Worm (Caenorhabditis elegans) whole organism, L1 larva: ENCODE results near the gene sphr-1.

Experiments used
- C04F5.9 ChIP-seq: sonication (generic microtip); optimal IDR thresholded peaks from 2 replicates; lab custom pipeline; 2016; ENCODE audit warnings: missing genetic modification characterization, missing compliant biosample characterization
- C16A3.4 ChIP-seq: fragments of 150-350 bp; optimal IDR thresholded peaks from 2 replicates; lab custom pipeline; 2014; ENCODE audit warnings: missing biosample characterization, missing genetic modification characterization
- C34B4.2 ChIP-seq: sonication (generic microtip); optimal IDR thresholded peaks from 2 replicates; lab custom pipeline; 2017; ENCODE audit warnings: mild to moderate bottlenecking, missing genetic modification characterization, missing compliant biosample characterization
- F16B12.6 ChIP-seq: fragments of 150-350 bp; optimal IDR thresholded peaks from 2 replicates; lab custom pipeline; 2014; ENCODE audit warnings: missing biosample characterization, missing genetic modification characterization
- Y116A8C.19 ChIP-seq: sonication (generic microtip); optimal IDR thresholded peaks from 2 replicates; lab custom pipeline; 2016; ENCODE audit warnings: missing compliant biosample characterization, missing genetic modification characterization, borderline replicate concordance
- aha-1 ChIP-seq: fragments of 150-350 bp; optimal IDR thresholded peaks from 2 replicates; lab custom pipeline; 2014; ENCODE audit warnings: missing biosample characterization, missing genetic modification characterization
- aly-2 ChIP-seq: fragments of 150-350 bp; optimal IDR thresholded peaks from 2 replicates; lab custom pipeline; 2014; ENCODE audit warnings: missing biosample characterization, missing genetic modification characterization
- ceh-63 ChIP-seq: fragments of 200-800 bp; sonication (Bioruptor generic); optimal IDR thresholded peaks from 2 replicates; lab custom pipeline; 2018; ENCODE audit warnings: mild to moderate bottlenecking, missing genetic modification characterization, missing compliant biosample characterization
- ceh-8 ChIP-seq: fragments of 200-800 bp; sonication (Bioruptor generic); optimal IDR thresholded peaks from 2 replicates; lab custom pipeline; 2018; ENCODE audit warnings: mild to moderate bottlenecking, missing genetic modification characterization, moderate library complexity, missing compliant biosample characterization
- ceh-88 ChIP-seq: fragments of 200-800 bp; sonication (Bioruptor generic); IDR thresholded peaks from 2 replicates; pipeline ENCODE4 v1.3.6; 2022; ENCODE audit warnings: missing genetic modification characterization, missing compliant biosample characterization
- ceh-90 ChIP-seq: sonication (generic microtip); optimal IDR thresholded peaks from 2 replicates; lab custom pipeline; 2016; ENCODE audit warnings: missing genetic modification characterization, missing compliant biosample characterization
- ces-1 ChIP-seq: fragments of 150-350 bp; optimal IDR thresholded peaks from 2 replicates; lab custom pipeline; 2014; ENCODE audit warnings: missing biosample characterization, missing genetic modification reagents, missing genetic modification characterization
- dpl-1 ChIP-seq, 3 experiments: fragments of 150-350 bp in 2 of 3; sonication (generic microtip) in 1 of 3; optimal IDR thresholded peaks; 2 replicates each; lab custom pipeline; 2014 to 2017; ENCODE audit warnings: missing biosample characterization in 3 of 3, missing genetic modification characterization in 3 of 3, missing genetic modification reagents in 3 of 3
- dsc-1 ChIP-seq: sonication (generic microtip); optimal IDR thresholded peaks from 2 replicates; lab custom pipeline; 2016; ENCODE audit warnings: mild to moderate bottlenecking, missing genetic modification characterization, missing compliant biosample characterization
- efl-1 ChIP-seq, 4 experiments: fragments of 150-350 bp; optimal IDR thresholded peaks in 3 of 4; peaks in 1 of 4; 1 replicate in 1 of 4; 2 replicates in 3 of 4; lab custom pipeline; 2014; ENCODE audit warnings: missing biosample characterization in 2 of 4, missing genetic modification characterization in 2 of 4, missing genetic modification reagents in 2 of 4
- egl-13 ChIP-seq: sonication (generic microtip); optimal IDR thresholded peaks from 2 replicates; lab custom pipeline; 2016; ENCODE audit warnings: missing genotype, missing genetic modification reagents, missing genetic modification characterization, missing compliant biosample characterization
- egl-27 ChIP-seq, 2 experiments: fragments of 150-350 bp in 1 of 2; sonication (generic microtip); optimal IDR thresholded peaks; 3 replicates each; lab custom pipeline; 2017 to 2018; ENCODE audit warnings: missing biosample characterization in 2 of 2, missing genetic modification characterization in 2 of 2, missing genetic modification reagents in 2 of 2
- elt-3 ChIP-seq, 6 experiments: fragments of 150-350 bp in 1 of 6; sonication (generic microtip); optimal IDR thresholded peaks; 2 replicates each; lab custom pipeline; 2017 to 2018; ENCODE audit warnings: missing biosample characterization in 6 of 6, missing genetic modification characterization in 6 of 6, inconsistent platforms in 1 of 6
- fkh-10 ChIP-seq: sonication (generic microtip); optimal IDR thresholded peaks from 2 replicates; lab custom pipeline; 2017; ENCODE audit warnings: missing biosample characterization, missing genetic modification reagents, missing genetic modification characterization
- fkh-8 ChIP-seq: sonication (generic microtip); optimal IDR thresholded peaks from 2 replicates; lab custom pipeline; 2016; ENCODE audit warnings: mild to moderate bottlenecking, missing genetic modification characterization, missing compliant biosample characterization
- hlh-17 ChIP-seq: fragments of 200-800 bp; sonication (Bioruptor generic); optimal IDR thresholded peaks from 2 replicates; lab custom pipeline; 2018; ENCODE audit warnings: missing genetic modification characterization, mild to moderate bottlenecking, missing compliant biosample characterization, moderate library complexity, borderline replicate concordance
- hlh-4 ChIP-seq: sonication (generic microtip); optimal IDR thresholded peaks from 2 replicates; lab custom pipeline; 2016; ENCODE audit warnings: mild to moderate bottlenecking, missing genetic modification characterization, missing compliant biosample characterization
- hpl-2 ChIP-seq: fragments of 150-350 bp; optimal IDR thresholded peaks from 2 replicates; lab custom pipeline; 2014; ENCODE audit warnings: missing biosample characterization, missing genetic modification reagents, missing genetic modification characterization
- irx-1 ChIP-seq: sonication (generic microtip); optimal IDR thresholded peaks from 2 replicates; lab custom pipeline; 2016; ENCODE audit warnings: missing genetic modification characterization, missing compliant biosample characterization
- isw-1 ChIP-seq: fragments of 200-800 bp; sonication (Bioruptor generic); IDR thresholded peaks from 2 replicates; pipeline ENCODE4 v1.3.6; 2022; ENCODE audit warnings: missing genetic modification characterization, missing compliant biosample characterization
- jun-1 ChIP-seq: fragments of 150-350 bp; optimal IDR thresholded peaks from 2 replicates; lab custom pipeline; 2014; ENCODE audit warnings: missing biosample characterization, missing genetic modification reagents, missing genetic modification characterization
- lin-14 ChIP-seq: fragments of 200-800 bp; sonication (Bioruptor generic); optimal IDR thresholded peaks from 2 replicates; lab custom pipeline; 2018; ENCODE audit warnings: mild to moderate bottlenecking, missing genetic modification characterization, moderate library complexity, missing compliant biosample characterization
- lin-39 ChIP-seq: fragments of 150-350 bp; optimal IDR thresholded peaks from 2 replicates; lab custom pipeline; 2014; ENCODE audit warnings: missing biosample characterization, missing genetic modification reagents, missing genetic modification characterization
- lir-3 ChIP-seq: sonication (generic microtip); optimal IDR thresholded peaks from 2 replicates; lab custom pipeline; 2016; ENCODE audit warnings: mild to moderate bottlenecking, missing genetic modification characterization, moderate library complexity, missing compliant biosample characterization; ENCODE audit not compliant: poor library complexity
- lsy-2 ChIP-seq, 2 experiments: fragments of 150-350 bp; optimal IDR thresholded peaks; 2 replicates each; lab custom pipeline; 2014; ENCODE audit warnings: missing biosample characterization in 2 of 2, missing genetic modification characterization in 2 of 2
- mab-9 ChIP-seq: fragments of 200-800 bp; sonication (Bioruptor generic); IDR thresholded peaks from 2 replicates; pipeline ENCODE4 v1.3.6; 2022; ENCODE audit warnings: missing genetic modification reagents, missing genetic modification characterization, missing compliant biosample characterization
- mdl-1 ChIP-seq, 2 experiments: fragments of 150-350 bp; optimal IDR thresholded peaks; 2 replicates each; lab custom pipeline; 2014 to 2017; ENCODE audit warnings: missing biosample characterization in 2 of 2, missing genetic modification characterization in 2 of 2, inconsistent platforms in 1 of 2
- nhr-11 ChIP-seq: fragments of 150-350 bp; optimal IDR thresholded peaks from 2 replicates; lab custom pipeline; 2014; ENCODE audit warnings: missing biosample characterization, missing genetic modification characterization
- nhr-12 ChIP-seq: sonication (generic microtip); optimal IDR thresholded peaks from 2 replicates; lab custom pipeline; 2017; ENCODE audit warnings: missing biosample characterization, missing genetic modification characterization
- nhr-19 ChIP-seq: fragments of 200-800 bp; sonication (Bioruptor generic); conservative IDR thresholded peaks from 2 replicates; pipeline ENCODE4 v1.3.6; 2022; ENCODE audit warnings: missing genetic modification characterization, missing compliant biosample characterization
- nhr-28 ChIP-seq: fragments of 150-350 bp; optimal IDR thresholded peaks from 2 replicates; lab custom pipeline; 2014; ENCODE audit warnings: missing biosample characterization, missing genetic modification characterization
- nhr-47 ChIP-seq: sonication (generic microtip); optimal IDR thresholded peaks from 2 replicates; lab custom pipeline; 2016; ENCODE audit warnings: mild to moderate bottlenecking, missing genetic modification characterization, moderate library complexity, missing compliant biosample characterization
- nhr-76 ChIP-seq: sonication (generic microtip); optimal IDR thresholded peaks from 2 replicates; lab custom pipeline; 2017; ENCODE audit warnings: missing biosample characterization, missing genetic modification characterization
- nhr-84 ChIP-seq: sonication (generic microtip); optimal IDR thresholded peaks from 2 replicates; lab custom pipeline; 2017; ENCODE audit warnings: missing biosample characterization, missing genetic modification characterization
- nhr-85 ChIP-seq: sonication (generic microtip); peaks from one replicate; lab custom pipeline; 2016; ENCODE audit warnings: missing genetic modification characterization, inconsistent platforms, missing compliant biosample characterization
- nhr-90 ChIP-seq: sonication (generic microtip); optimal IDR thresholded peaks from 2 replicates; lab custom pipeline; 2016; ENCODE audit warnings: mild to moderate bottlenecking, missing genetic modification characterization, missing compliant biosample characterization; ENCODE audit not compliant: poor library complexity
- pag-3 ChIP-seq: sonication (generic microtip); optimal IDR thresholded peaks from 2 replicates; lab custom pipeline; 2017; ENCODE audit warnings: missing genetic modification characterization, mild to moderate bottlenecking, missing compliant biosample characterization, antibody characterized with exemption, borderline replicate concordance; ENCODE audit not compliant: insufficient read depth
- snu-23 ChIP-seq: sonication (generic microtip); optimal IDR thresholded peaks from 2 replicates; lab custom pipeline; 2016; ENCODE audit warnings: missing genetic modification characterization, missing compliant biosample characterization
- sox-4 ChIP-seq: sonication (generic microtip); optimal IDR thresholded peaks from 2 replicates; lab custom pipeline; 2016; ENCODE audit warnings: missing genetic modification characterization, missing compliant biosample characterization
- sptf-1 ChIP-seq: fragments of 150-350 bp; optimal IDR thresholded peaks from 2 replicates; lab custom pipeline; 2014; ENCODE audit warnings: missing biosample characterization, missing genetic modification characterization
- tbx-2 ChIP-seq: sonication (generic microtip); optimal IDR thresholded peaks from 2 replicates; lab custom pipeline; 2016; ENCODE audit warnings: missing genetic modification characterization, missing compliant biosample characterization
- unc-130 ChIP-seq: fragments of 150-350 bp; optimal IDR thresholded peaks from 2 replicates; lab custom pipeline; 2017; ENCODE audit warnings: missing biosample characterization, missing genetic modification characterization, inconsistent platforms
- unc-30 ChIP-seq: sonication (generic microtip); optimal IDR thresholded peaks from 2 replicates; lab custom pipeline; 2017; ENCODE audit warnings: missing biosample characterization, missing genetic modification characterization
- unc-62 ChIP-seq: fragments of 150-350 bp; optimal IDR thresholded peaks from 2 replicates; lab custom pipeline; 2014; ENCODE audit warnings: missing biosample characterization, missing genetic modification reagents, missing genetic modification characterization
- unc-86 ChIP-seq: sonication (generic microtip); optimal IDR thresholded peaks from 2 replicates; lab custom pipeline; 2016; ENCODE audit warnings: missing genetic modification characterization, missing compliant biosample characterization
- zip-4 ChIP-seq: fragments of 200-800 bp; sonication (Bioruptor generic); optimal IDR thresholded peaks from 2 replicates; lab custom pipeline; 2018; ENCODE audit warnings: mild to moderate bottlenecking, missing genetic modification characterization, moderate library complexity, missing compliant biosample characterization
- ztf-4 ChIP-seq: fragments of 150-350 bp; optimal IDR thresholded peaks from 2 replicates; lab custom pipeline; 2014; ENCODE audit warnings: missing biosample characterization, missing genetic modification characterization

The sphr-1 gene

DNA sequence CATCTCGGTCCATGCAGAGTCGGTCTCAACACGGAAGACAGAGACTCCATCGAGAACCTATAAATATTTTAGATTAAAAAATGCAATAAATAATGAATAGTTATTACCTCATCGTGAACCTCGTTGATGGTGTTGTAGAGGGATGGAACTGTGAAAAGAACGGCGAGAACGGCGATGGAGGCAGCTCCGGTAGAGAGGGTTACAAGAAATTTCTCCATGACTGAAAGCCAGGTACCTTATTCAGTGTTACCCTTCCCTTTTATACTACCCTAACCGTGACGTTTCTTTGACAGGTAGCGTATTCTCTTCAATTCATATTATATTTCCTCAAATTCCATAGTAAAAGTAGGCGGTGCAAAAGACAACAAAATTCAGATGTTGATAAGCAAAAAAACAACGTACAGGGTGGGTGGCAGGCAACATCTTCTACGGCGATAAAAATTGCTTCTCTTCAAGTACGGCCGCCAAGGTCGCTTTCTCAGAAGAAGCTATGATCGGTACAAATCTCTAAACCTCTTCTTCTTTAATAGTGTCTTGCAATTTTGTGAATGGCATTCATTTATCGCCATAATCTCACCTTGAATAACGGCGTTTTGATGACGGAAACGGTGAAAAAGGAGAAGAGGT, 26.2 kb upstream of the sphr-1 start, which contains the start of gene col-10:
Gene col-10 (minus strand): TSS at position 235 of the 627 bp plus-strand sequence.
- no peak for TF ChIP-seq lin-39 (tag; lab: Kevin White, UChicago)
- no peak for TF ChIP-seq F16B12.6
- TF ChIP-seq isw-1 (GFP tag; lab: Robert Waterston, UW), result no peak
- TF ChIP-seq nhr-84, result no peak
- no peak for TF ChIP-seq irx-1 (tag; lab: Kevin White, UChicago)
- no peak for TF ChIP-seq ceh-88 (GFP tag; lab: Robert Waterston, UW)
- TF ChIP-seq nhr-11 (tag; lab: Kevin White, UChicago), result no peak
- TF ChIP-seq ces-1 (GFP tag; lab: Kevin White, UChicago), result no peak
- TF ChIP-seq ceh-63, result no peak
- TF ChIP-seq nhr-90 (tag; lab: Kevin White, UChicago), result peak; percentile 62
- no peak for TF ChIP-seq nhr-76 (tag; lab: Kevin White, UChicago)
- TF ChIP-seq ztf-4 (tag; lab: Kevin White, UChicago), result peak; percentile 29
- no peak for TF ChIP-seq unc-30 (tag; lab: Kevin White, UChicago)
- TF ChIP-seq nhr-19, result peak; percentile 31; the same call in 1 of the 2 replicates
- no peak for TF ChIP-seq unc-62 (GFP tag; lab: Kevin White, UChicago)
- TF ChIP-seq C16A3.4 (tag; lab: Kevin White, UChicago), result no peak
- no peak for TF ChIP-seq mab-9 (GFP tag; lab: Robert Waterston, UW)
- TF ChIP-seq hlh-17 (GFP tag; lab: Kevin White, UChicago), result no peak
- TF ChIP-seq nhr-47 (tag; lab: Kevin White, UChicago), result peak; percentile 34
- TF ChIP-seq egl-13 (tag; lab: Kevin White, UChicago), result no peak
- no peak for TF ChIP-seq hlh-4 (tag; lab: Kevin White, UChicago)
- TF ChIP-seq mdl-1 (tag; optimal IDR thresholded peaks at IDR 0.05; lab: Kevin White, UChicago), result no peak
- TF ChIP-seq aha-1 (tag; lab: Kevin White, UChicago), result no peak
- TF ChIP-seq tbx-2 (tag; lab: Kevin White, UChicago), result no peak
- no peak for TF ChIP-seq C04F5.9
- no peak for TF ChIP-seq lir-3
- TF ChIP-seq jun-1 (tag; lab: Kevin White, UChicago), result no peak
- no peak for TF ChIP-seq sox-4 (tag; lab: Kevin White, UChicago)
- no peak for TF ChIP-seq hpl-2
- peak; percentile 98 for TF ChIP-seq nhr-85 (tag; lab: Kevin White, UChicago)
- TF ChIP-seq C34B4.2 (tag; lab: Kevin White, UChicago), result no peak
- no peak for TF ChIP-seq aly-2 (tag; lab: Kevin White, UChicago)
- peak in 4 of 6 experiments; percentile 40 to 82 (median 62) for TF ChIP-seq elt-3 (tag; optimal IDR thresholded peaks at IDR 0.05; lab: Kevin White, UChicago)
- TF ChIP-seq pag-3 (tag; lab: Kevin White, UChicago), result peak; percentile 60
- TF ChIP-seq ceh-8 (GFP tag; lab: Kevin White, UChicago), result no peak
- TF ChIP-seq ceh-90 (tag; lab: Kevin White, UChicago), result no peak
- TF ChIP-seq lin-14 (GFP tag; lab: Kevin White, UChicago), result peak; percentile 91
- TF ChIP-seq nhr-12, result no peak
- peak in 1 of 3 experiments; percentile 9 for TF ChIP-seq dpl-1 (GFP tag; optimal IDR thresholded peaks at IDR 0.05; lab: Kevin White, UChicago)
- peak in 1 of 2 experiments; percentile 7 for TF ChIP-seq lsy-2 (tag; optimal IDR thresholded peaks at IDR 0.05; lab: Kevin White, UChicago)
- no peak for TF ChIP-seq unc-130 (tag; lab: Kevin White, UChicago)
- TF ChIP-seq egl-27 (tag; optimal IDR thresholded peaks at IDR 0.05; lab: Kevin White, UChicago), result no peak
- TF ChIP-seq efl-1 (optimal IDR thresholded peaks at IDR 0.05; lab: Kevin White, UChicago), result no peak
- TF ChIP-seq efl-1 (GFP tag; optimal IDR thresholded peaks at IDR 0.05 in 1 of 2; lab: Kevin White, UChicago), result no peak
- TF ChIP-seq sptf-1, result no peak
- TF ChIP-seq fkh-8, result no peak
- no peak for TF ChIP-seq zip-4 (GFP tag; lab: Kevin White, UChicago)
- peak; percentile 74 for TF ChIP-seq snu-23 (GFP tag; lab: Kevin White, UChicago)
- TF ChIP-seq fkh-10 (GFP tag; lab: Kevin White, UChicago), result no peak
- no peak for TF ChIP-seq Y116A8C.19 (tag; lab: Kevin White, UChicago)
- TF ChIP-seq nhr-28 (tag; lab: Kevin White, UChicago), result no peak
- no peak for TF ChIP-seq dsc-1 (tag; lab: Kevin White, UChicago)
- no peak for TF ChIP-seq unc-86
